Fruit fly (Drosophila melanogaster) whole organism, embryonic: ENCODE data around the gene cv-c.
A peak's percentile ranks its signal among the peaks of the same experiment; 100 is the strongest.

Source experiments
- Abd-B ChIP-seq: fragments of 200-800 bp; sonication (Bioruptor generic); optimal IDR thresholded peaks from 2 replicates; lab custom pipeline; 2018; ENCODE audit warnings: missing biosample characterization, mild to moderate bottlenecking, missing genetic modification characterization, moderate library complexity
- Blimp-1 ChIP-seq: fragments of 200-800 bp; sonication (Bioruptor generic); optimal IDR thresholded peaks from 3 replicates; lab custom pipeline; 2018; ENCODE audit warnings: missing biosample characterization, missing genetic modification characterization, mild to moderate bottlenecking, moderate library complexity, missing genetic modification reagents
- CG1024 ChIP-seq: fragments of 200-800 bp; sonication (Bioruptor generic); IDR thresholded peaks from 2 replicates; pipeline ENCODE4 v1.3.6; 2022; ENCODE audit warnings: missing biosample characterization, missing genetic modification characterization
- CG11093 ChIP-seq: fragments of 200-800 bp; sonication (Bioruptor generic); IDR thresholded peaks from 3 replicates; pipeline ENCODE4 v1.3.6; 2022; ENCODE audit warnings: missing biosample characterization, missing genetic modification characterization
- CG11456 ChIP-seq: fragments of 200-800 bp; sonication (Bioruptor generic); IDR thresholded peaks from 3 replicates; pipeline ENCODE4 v1.3.6; 2022; ENCODE audit warnings: missing biosample characterization, missing genetic modification characterization
- CG11723 ChIP-seq: fragments of 200-800 bp; sonication (Bioruptor generic); optimal IDR thresholded peaks from 2 replicates; lab custom pipeline; 2017; ENCODE audit warnings: missing biosample characterization, mild to moderate bottlenecking, missing genetic modification characterization
- CG12659 ChIP-seq: fragments of 200-800 bp; sonication (Bioruptor generic); optimal IDR thresholded peaks from 3 replicates; lab custom pipeline; 2017; ENCODE audit warnings: mild to moderate bottlenecking, missing biosample characterization, missing genetic modification reagents, missing genetic modification characterization
- CG13123 ChIP-seq: fragments of 200-800 bp; sonication (Bioruptor generic); optimal IDR thresholded peaks from 2 replicates; lab custom pipeline; 2016; ENCODE audit warnings: missing biosample characterization, missing genetic modification characterization
- CG13287 ChIP-seq: fragments of 200-800 bp; sonication (Bioruptor generic); IDR thresholded peaks from 2 replicates; pipeline ENCODE4 v1.3.6; 2022; ENCODE audit warnings: missing biosample characterization, missing genetic modification characterization; ENCODE audit not compliant: partially characterized antibody
- CG13296 ChIP-seq: fragments of 200-800 bp; sonication (Bioruptor generic); optimal IDR thresholded peaks from 3 replicates; lab custom pipeline; 2018; ENCODE audit warnings: missing biosample characterization, mild to moderate bottlenecking, missing genetic modification characterization
- CG13624 ChIP-seq: fragments of 200-800 bp; sonication (Bioruptor generic); optimal IDR thresholded peaks from 2 replicates; lab custom pipeline; 2016; ENCODE audit warnings: missing biosample characterization, missing genetic modification characterization
- CG14667 ChIP-seq: fragments of 200-800 bp; sonication (Bioruptor generic); IDR thresholded peaks from 2 replicates; pipeline ENCODE4 v1.3.6; 2022; ENCODE audit warnings: missing biosample characterization, missing genetic modification characterization
- CG15696 ChIP-seq: fragments of 200-800 bp; sonication (Bioruptor generic); optimal IDR thresholded peaks from 2 replicates; lab custom pipeline; 2019; ENCODE audit warnings: missing biosample characterization, mild to moderate bottlenecking, missing genetic modification characterization, moderate library complexity
- CG17802 ChIP-seq: fragments of 200-800 bp; sonication (Bioruptor generic); optimal IDR thresholded peaks from 2 replicates; lab custom pipeline; 2018; ENCODE audit warnings: missing biosample characterization, mild to moderate bottlenecking, missing genetic modification characterization, moderate library complexity
- CG33213 ChIP-seq: fragments of 200-800 bp; sonication (Bioruptor generic); optimal IDR thresholded peaks from 3 replicates; lab custom pipeline; 2016; ENCODE audit warnings: missing biosample characterization, missing genetic modification characterization
- CG3726 ChIP-seq: fragments of 200-800 bp; sonication (Bioruptor generic); IDR thresholded peaks from 3 replicates; pipeline ENCODE4, ENCODE4 v1.3.6; 2022; ENCODE audit warnings: missing biosample characterization, missing genetic modification characterization
- CG4707 ChIP-seq: fragments of 200-800 bp; sonication (Bioruptor generic); optimal IDR thresholded peaks from 2 replicates; lab custom pipeline; 2018; ENCODE audit warnings: missing biosample characterization, mild to moderate bottlenecking, missing genetic modification characterization, moderate library complexity
- D ChIP-seq, 2 experiments: fragments of 200-800 bp in 1 of 2; fragments of >200 bp in 1 of 2; sonication (Bioruptor generic) in 1 of 2; optimal IDR thresholded peaks; 2 replicates in 1 of 2; 3 replicates in 1 of 2; lab custom pipeline; 2017; ENCODE audit warnings: mild to moderate bottlenecking in 1 of 2, missing biosample characterization in 1 of 2, missing genetic modification characterization in 1 of 2, missing genetic modification reagents in 1 of 2
- E2f2 ChIP-seq: fragments of 200-800 bp; sonication (Bioruptor generic); IDR thresholded peaks from 2 replicates; pipeline ENCODE4 v1.3.6; 2022; ENCODE audit warnings: missing biosample characterization, missing genetic modification characterization
- Eip74EF ChIP-seq, 2 experiments: fragments of 200-800 bp in 1 of 2; fragments of >200 bp in 1 of 2; sonication (Bioruptor generic) in 1 of 2; optimal IDR thresholded peaks; 2 replicates each; lab custom pipeline; 2017 to 2019; ENCODE audit warnings: missing biosample characterization in 2 of 2, missing genetic modification characterization in 2 of 2, mild to moderate bottlenecking in 1 of 2, moderate library complexity in 1 of 2
- Ets97D ChIP-seq: fragments of 200-800 bp; sonication (Bioruptor generic); optimal IDR thresholded peaks from 3 replicates; lab custom pipeline; 2016; ENCODE audit warnings: missing biosample characterization, missing genetic modification characterization
- GATAe ChIP-seq: fragments of 200-800 bp; sonication (Bioruptor generic); conservative IDR thresholded peaks from 2 replicates; pipeline ENCODE4 v1.3.6; 2022; ENCODE audit warnings: missing biosample characterization, missing genetic modification characterization
- HHEX ChIP-seq: fragments of 200-800 bp; sonication (Bioruptor generic); optimal IDR thresholded peaks from 3 replicates; lab custom pipeline; 2017; ENCODE audit warnings: missing biosample characterization, mild to moderate bottlenecking, missing genetic modification characterization, missing genetic modification reagents
- Jarid2 ChIP-seq: fragments of 200-800 bp; sonication (Bioruptor generic); optimal IDR thresholded peaks from 3 replicates; lab custom pipeline; 2017; ENCODE audit warnings: mild to moderate bottlenecking, missing biosample characterization, missing genetic modification reagents, missing genetic modification characterization
- Meics ChIP-seq: fragments of 200-800 bp; sonication (Bioruptor generic); optimal IDR thresholded peaks from 2 replicates; lab custom pipeline; 2017; ENCODE audit warnings: missing biosample characterization, mild to moderate bottlenecking, missing genetic modification characterization
- Oli ChIP-seq: fragments of 200-800 bp; sonication (Bioruptor generic); optimal IDR thresholded peaks from 2 replicates; lab custom pipeline; 2018; ENCODE audit warnings: missing biosample characterization, mild to moderate bottlenecking, missing genetic modification characterization, moderate library complexity
- Poxn ChIP-seq: fragments of 200-800 bp; sonication (Bioruptor generic); IDR thresholded peaks from 2 replicates; pipeline ENCODE4 v1.3.6; 2022; ENCODE audit warnings: missing biosample characterization, missing genetic modification characterization
- Scr ChIP-seq: fragments of 200-800 bp; sonication (Bioruptor generic); IDR thresholded peaks from 2 replicates; pipeline ENCODE4 v1.3.6; 2022; ENCODE audit warnings: missing biosample characterization, missing genetic modification characterization; ENCODE audit not compliant: partially characterized antibody
- Xrp1 ChIP-seq: fragments of 200-800 bp; sonication (Bioruptor generic); IDR thresholded peaks from 2 replicates; pipeline ENCODE4 v1.3.6; 2022; ENCODE audit warnings: missing biosample characterization, missing genetic modification characterization
- abd-A ChIP-seq: fragments of 200-800 bp; sonication (Bioruptor generic); optimal IDR thresholded peaks from 3 replicates; lab custom pipeline; 2019; ENCODE audit warnings: missing biosample characterization, mild to moderate bottlenecking, missing genetic modification characterization, moderate library complexity
- ase ChIP-seq: fragments of 200-800 bp; sonication (Bioruptor generic); IDR thresholded peaks from 3 replicates; pipeline ENCODE4 v1.3.6; 2022; ENCODE audit warnings: missing biosample characterization, missing genetic modification characterization
- cas ChIP-seq: fragments of 200-800 bp; sonication (Bioruptor generic); IDR thresholded peaks from 2 replicates; pipeline ENCODE4 v1.3.6; 2022; ENCODE audit warnings: missing biosample characterization, missing genetic modification characterization
- ci ChIP-seq: fragments of 200-800 bp; sonication (Bioruptor generic); IDR thresholded peaks from 3 replicates; pipeline ENCODE4 v1.3.6; 2022; ENCODE audit warnings: missing biosample characterization, missing genetic modification characterization
- dpn ChIP-seq, 2 experiments: fragments of 200-800 bp; sonication (Bioruptor generic); optimal IDR thresholded peaks; 3 replicates each; lab custom pipeline; 2016; ENCODE audit warnings: missing biosample characterization in 2 of 2, missing genetic modification characterization in 2 of 2
- en ChIP-seq: fragments of 200-800 bp; sonication (Bioruptor generic); optimal IDR thresholded peaks from 2 replicates; lab custom pipeline; 2016; ENCODE audit warnings: missing biosample characterization, missing genetic modification characterization
- fu2 ChIP-seq: fragments of 200-800 bp; sonication (Bioruptor generic); optimal IDR thresholded peaks from 2 replicates; lab custom pipeline; 2016; ENCODE audit warnings: missing biosample characterization, missing genetic modification characterization
- ham ChIP-seq: fragments of 200-800 bp; sonication (Bioruptor generic); IDR thresholded peaks from 2 replicates; pipeline ENCODE4 v1.3.6; 2022; ENCODE audit warnings: missing biosample characterization, missing genetic modification characterization
- ind ChIP-seq: fragments of 200-800 bp; sonication (Bioruptor generic); optimal IDR thresholded peaks from 3 replicates; lab custom pipeline; 2016; ENCODE audit warnings: missing biosample characterization, missing genetic modification characterization
- lab ChIP-seq: fragments of 200-800 bp; sonication (Bioruptor generic); optimal IDR thresholded peaks from 3 replicates; lab custom pipeline; 2017; ENCODE audit warnings: missing biosample characterization, missing genetic modification characterization, mild to moderate bottlenecking, moderate library complexity, missing genetic modification reagents
- maf-S ChIP-seq: fragments of 200-800 bp; sonication (Bioruptor generic); optimal IDR thresholded peaks from 2 replicates; lab custom pipeline; 2016; ENCODE audit warnings: missing biosample characterization, missing genetic modification characterization
- nerfin-1 ChIP-seq: fragments of 200-800 bp; sonication (Bioruptor generic); optimal IDR thresholded peaks from 3 replicates; lab custom pipeline; 2019; ENCODE audit warnings: missing biosample characterization, mild to moderate bottlenecking, missing genetic modification characterization, moderate library complexity
- psq ChIP-seq: fragments of 200-800 bp; sonication (Bioruptor generic); optimal IDR thresholded peaks from 2 replicates; lab custom pipeline; 2017; ENCODE audit warnings: missing biosample characterization, missing genetic modification characterization
- rib ChIP-seq: fragments of 200-800 bp; sonication (Bioruptor generic); IDR thresholded peaks from 2 replicates; pipeline ENCODE4 v1.3.6; 2022; ENCODE audit warnings: missing biosample characterization, missing genetic modification characterization
- schlank ChIP-seq: fragments of 200-800 bp; sonication (Bioruptor generic); optimal IDR thresholded peaks from 2 replicates; lab custom pipeline; 2018; ENCODE audit warnings: missing biosample characterization, mild to moderate bottlenecking, missing genetic modification characterization
- scrt ChIP-seq: fragments of 200-800 bp; sonication (Bioruptor generic); optimal IDR thresholded peaks from 2 replicates; lab custom pipeline; 2018; ENCODE audit warnings: missing biosample characterization, mild to moderate bottlenecking, missing genetic modification characterization, moderate library complexity
- sim ChIP-seq: fragments of 200-800 bp; sonication (Bioruptor generic); IDR thresholded peaks from 2 replicates; pipeline ENCODE4 v1.3.6; 2022; ENCODE audit warnings: missing biosample characterization, missing genetic modification characterization
- stwl ChIP-seq: fragments of 200-800 bp; sonication (Bioruptor generic); optimal IDR thresholded peaks from 3 replicates; lab custom pipeline; 2018; ENCODE audit warnings: missing biosample characterization, mild to moderate bottlenecking, missing genetic modification characterization, moderate library complexity
- tin ChIP-seq: fragments of 200-800 bp; sonication (Bioruptor generic); optimal IDR thresholded peaks from 3 replicates; lab custom pipeline; 2016; ENCODE audit warnings: missing biosample characterization, missing genetic modification characterization
- ttk ChIP-seq: fragments of 200-800 bp; sonication (Bioruptor generic); IDR thresholded peaks from 2 replicates; pipeline ENCODE4 v2.1.2; 2022; ENCODE audit warnings: missing biosample characterization, missing genetic modification characterization
- zfh2 ChIP-seq: fragments of 200-800 bp; sonication (Bioruptor generic); optimal IDR thresholded peaks from 2 replicates; lab custom pipeline; 2016; ENCODE audit warnings: missing biosample characterization, missing genetic modification characterization

Gene cv-c

DNA sequence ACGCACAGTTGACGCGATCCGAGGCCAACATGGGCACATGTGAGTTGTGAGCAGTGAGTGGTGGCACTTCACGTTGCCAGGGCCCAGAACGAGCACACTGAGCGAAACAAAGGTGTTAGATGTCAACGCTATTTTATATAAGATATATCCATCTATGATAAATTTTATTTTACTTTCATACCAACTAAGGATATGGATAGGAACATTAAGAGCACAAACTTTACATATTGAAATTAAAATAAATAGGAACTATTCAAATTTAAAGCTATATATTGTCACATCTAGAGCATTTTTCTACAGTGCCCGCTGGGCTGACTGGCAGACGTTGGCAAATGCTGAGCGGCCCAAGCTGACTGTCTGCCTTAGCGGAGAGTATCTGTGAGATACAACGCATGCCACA, 11.8 kb downstream of the cv-c start (continued):
- TF ChIP-seq CG12659: peak; percentile 38
- peak; percentile 60; the same call in 1 of the 2 replicates for TF ChIP-seq CG14667 (GFP tag; lab: Robert Waterston, UW)
- peak; percentile 59 for TF ChIP-seq CG15696 (tag; lab: Kevin White, UChicago)
- peak; percentile 38; the same call in 1 of the 3 replicates for TF ChIP-seq ci (GFP tag; lab: Robert Waterston, UW)
- TF ChIP-seq GATAe (GFP tag; lab: Robert Waterston, UW): no peak
- no peak for TF ChIP-seq CG33213
- TF ChIP-seq tin (GFP tag; lab: Kevin White, UChicago): peak; percentile 63
- 0 out of 2 replicates have a peak, but pooled peaks have one; percentile 24 for TF ChIP-seq E2f2 (GFP tag; lab: Robert Waterston, UW)
- no peak for TF ChIP-seq rib (GFP tag; lab: Robert Waterston, UW)
- peak; percentile 53; the same call in 1 of the 3 replicates for TF ChIP-seq ase (GFP tag; lab: Robert Waterston, UW)
- TF ChIP-seq Xrp1 (GFP tag; lab: Robert Waterston, UW): peak; percentile 88
- TF ChIP-seq CG13624 (GFP tag; lab: Kevin White, UChicago): no peak
- TF ChIP-seq CG13287 (GFP tag; lab: Robert Waterston, UW): no peak
- TF ChIP-seq ham: no peak
- TF ChIP-seq Abd-B: peak; percentile 41
- peak; percentile 23 for TF ChIP-seq HHEX (GFP tag; lab: Kevin White, UChicago)
- no peak for TF ChIP-seq D (optimal IDR thresholded peaks at IDR 0.05; lab: Kevin White, UChicago)
- peak; percentile 63 for TF ChIP-seq D (GFP tag; optimal IDR thresholded peaks at IDR 0.05; lab: Kevin White, UChicago)
- peak; percentile 17 for TF ChIP-seq CG13123 (GFP tag; lab: Kevin White, UChicago)
- no peak for TF ChIP-seq Scr (GFP tag; lab: Robert Waterston, UW)
- peak; percentile 25 for TF ChIP-seq ind (GFP tag; lab: Kevin White, UChicago)
- no peak for TF ChIP-seq fu2 (GFP tag; lab: Kevin White, UChicago)
- no peak for TF ChIP-seq abd-A (tag; lab: Kevin White, UChicago)
- peak; percentile 4 for TF ChIP-seq Jarid2
- no peak for TF ChIP-seq Poxn
- peak; percentile 14 for TF ChIP-seq Meics
- TF ChIP-seq lab (GFP tag; lab: Kevin White, UChicago): peak; percentile 58
- no peak for TF ChIP-seq CG13296 (GFP tag; lab: Kevin White, UChicago)
- TF ChIP-seq dpn (GFP tag; optimal IDR thresholded peaks at IDR 0.05; lab: Kevin White, UChicago): peak; percentile 4 to 39
- peak; percentile 43 for TF ChIP-seq nerfin-1 (tag; lab: Kevin White, UChicago)
- peak in 1 of 2 experiments; percentile 61 for TF ChIP-seq Eip74EF (GFP tag; optimal IDR thresholded peaks at IDR 0.05; lab: Kevin White, UChicago)
- TF ChIP-seq scrt (GFP tag; lab: Kevin White, UChicago): no peak
- TF ChIP-seq CG4707 (GFP tag; lab: Kevin White, UChicago): peak; percentile 35
- peak; percentile 75 for TF ChIP-seq Oli (tag; lab: Kevin White, UChicago)
- no peak for TF ChIP-seq schlank (tag; lab: Kevin White, UChicago)
- no peak for TF ChIP-seq maf-S (GFP tag; lab: Kevin White, UChicago)
- TF ChIP-seq CG1024 (GFP tag; lab: Robert Waterston, UW): peak; percentile 44; the same call in 1 of the 2 replicates
- peak; percentile 80 for TF ChIP-seq Blimp-1 (GFP tag; lab: Kevin White, UChicago)
- TF ChIP-seq CG11456 (GFP tag; lab: Robert Waterston, UW): no peak
- no peak for TF ChIP-seq zfh2 (GFP tag; lab: Kevin White, UChicago)
- no peak for TF ChIP-seq Ets97D
- TF ChIP-seq psq (GFP tag; lab: Kevin White, UChicago): no peak
- peak; percentile 4 for TF ChIP-seq CG11723
- no peak for TF ChIP-seq en
- TF ChIP-seq CG3726 (GFP tag; lab: Robert Waterston, UW): no peak
- peak; percentile 10 for TF ChIP-seq stwl (tag; lab: Kevin White, UChicago)
- TF ChIP-seq ttk (GFP tag; lab: Robert Waterston, UW): no peak
- 0 out of 3 replicates have a peak, but pooled peaks have one; percentile 23 for TF ChIP-seq CG11093 (GFP tag; lab: Robert Waterston, UW)
- peak; percentile 27; the same call in 1 of the 2 replicates for TF ChIP-seq sim (GFP tag; lab: Robert Waterston, UW)
- no peak for TF ChIP-seq cas (GFP tag; lab: Robert Waterston, UW)
- TF ChIP-seq CG17802 (tag; lab: Kevin White, UChicago): no peak
